Fruit fly (Drosophila melanogaster) whole organism, adult: ENCODE measurements around the gene slgA.

ENCODE experiments used
- CG11617 ChIP-seq: fragments of 200-800 bp; sonication (Bioruptor generic); optimal IDR thresholded peaks from 2 replicates; lab custom pipeline; 2017; ENCODE audit warnings: mild to moderate bottlenecking, missing biosample characterization, missing genetic modification reagents, missing genetic modification characterization
- CG12768 ChIP-seq: fragments of 200-800 bp; sonication (Bioruptor generic); optimal IDR thresholded peaks from 2 replicates; lab custom pipeline; 2017; ENCODE audit warnings: missing biosample characterization, missing genetic modification characterization, mild to moderate bottlenecking, moderate library complexity, missing genetic modification reagents
- CG14711 ChIP-seq: fragments of 200-800 bp; sonication (Bioruptor generic); optimal IDR thresholded peaks from 2 replicates; lab custom pipeline; 2018; ENCODE audit warnings: missing biosample characterization, mild to moderate bottlenecking, missing genetic modification characterization, moderate library complexity
- CG1620 ChIP-seq: fragments of 200-800 bp; sonication (Bioruptor generic); optimal IDR thresholded peaks from 2 replicates; lab custom pipeline; 2016; ENCODE audit warnings: missing biosample characterization, missing genetic modification characterization
- CG33017 ChIP-seq: fragments of 200-800 bp; sonication (Bioruptor generic); optimal IDR thresholded peaks from 2 replicates; lab custom pipeline; 2018; ENCODE audit warnings: missing biosample characterization, mild to moderate bottlenecking, missing genetic modification characterization, moderate library complexity
- CG5204 ChIP-seq: fragments of 200-800 bp; sonication (Bioruptor generic); optimal IDR thresholded peaks from 2 replicates; lab custom pipeline; 2016; ENCODE audit warnings: missing biosample characterization, missing genetic modification characterization
- CG7045 ChIP-seq: fragments of 200-800 bp; sonication (Bioruptor generic); optimal IDR thresholded peaks from 2 replicates; lab custom pipeline; 2017; ENCODE audit warnings: missing biosample characterization, mild to moderate bottlenecking, missing genetic modification characterization
- CG7101 ChIP-seq: fragments of 200-800 bp; sonication (Bioruptor generic); optimal IDR thresholded peaks from 2 replicates; lab custom pipeline; 2018; ENCODE audit warnings: missing biosample characterization, mild to moderate bottlenecking, missing genetic modification characterization, moderate library complexity
- Clk ChIP-seq: fragments of 200-800 bp; sonication (Bioruptor generic); optimal IDR thresholded peaks from 2 replicates; lab custom pipeline; 2017; ENCODE audit warnings: missing biosample characterization, missing genetic modification characterization
- Crg-1 ChIP-seq: fragments of 200-800 bp; sonication (Bioruptor generic); optimal IDR thresholded peaks from 2 replicates; lab custom pipeline; 2016; ENCODE audit warnings: missing biosample characterization, missing genetic modification characterization
- Hr96 ChIP-seq: fragments of 200-800 bp; sonication (Bioruptor generic); optimal IDR thresholded peaks from 2 replicates; lab custom pipeline; 2016; ENCODE audit warnings: missing biosample characterization, missing genetic modification characterization
- Mnt ChIP-seq: fragments of 200-800 bp; sonication (Bioruptor generic); optimal IDR thresholded peaks from 2 replicates; lab custom pipeline; 2016; ENCODE audit warnings: missing biosample characterization, mild to moderate bottlenecking, missing genetic modification characterization
- bab1 ChIP-seq: fragments of 200-800 bp; sonication (Bioruptor generic); optimal IDR thresholded peaks from 3 replicates; lab custom pipeline; 2019; ENCODE audit warnings: missing biosample characterization, mild to moderate bottlenecking, missing genetic modification characterization, moderate library complexity
- cic ChIP-seq: fragments of 200-800 bp; sonication (Bioruptor generic); optimal IDR thresholded peaks from 2 replicates; lab custom pipeline; 2017; ENCODE audit warnings: missing biosample characterization, mild to moderate bottlenecking, missing genetic modification characterization, moderate library complexity
- cnc ChIP-seq, 2 experiments: fragments of >200 bp; optimal IDR thresholded peaks; 2 replicates each; lab custom pipeline; 2017
- kay ChIP-seq: fragments of 200-800 bp; sonication (Bioruptor generic); peaks from one replicate; lab custom pipeline; 2016; ENCODE audit warnings: missing biosample characterization, missing genetic modification characterization, borderline replicate concordance
- ovo ChIP-seq: fragments of 200-800 bp; sonication (Bioruptor generic); optimal IDR thresholded peaks from 2 replicates; lab custom pipeline; 2016; ENCODE audit warnings: missing biosample characterization, missing genetic modification characterization
- pad ChIP-seq: fragments of 200-800 bp; sonication (Bioruptor generic); optimal IDR thresholded peaks from 3 replicates; lab custom pipeline; 2017; ENCODE audit warnings: missing biosample characterization, missing genetic modification characterization, mild to moderate bottlenecking, moderate library complexity, missing genetic modification reagents
- tj ChIP-seq: fragments of 200-800 bp; sonication (Bioruptor generic); optimal IDR thresholded peaks from 3 replicates; lab custom pipeline; 2017; ENCODE audit warnings: missing biosample characterization, mild to moderate bottlenecking, missing genetic modification characterization, moderate library complexity
- toe ChIP-seq: fragments of 200-800 bp; sonication (Bioruptor generic); optimal IDR thresholded peaks from 2 replicates; lab custom pipeline; 2016; ENCODE audit warnings: missing biosample characterization, missing genetic modification characterization

slgA gene

dm6 chrX:21362878-21363277 lies 10.9 kb upstream of the slgA start, which contains the start of the genes bbx and waw:
Gene bbx, plus strand, starts transcription at chrX:21363028.
Gene waw, plus strand, starts transcription at chrX:21363028.
- TF ChIP-seq tj (GFP tag; lab: Kevin White, UChicago): peak; percentile 5
- TF ChIP-seq cic (GFP tag; lab: Kevin White, UChicago): peak; percentile 14
- peak; percentile 21 for TF ChIP-seq CG14711 (tag; lab: Kevin White, UChicago)
- TF ChIP-seq Hr96 (GFP tag; lab: Kevin White, UChicago): no peak
- no peak for TF ChIP-seq CG12768
- peak; percentile 55 for TF ChIP-seq CG11617 (GFP tag; lab: Kevin White, UChicago)
- peak; percentile 57 for TF ChIP-seq CG7101 (tag; lab: Kevin White, UChicago)
- peak; percentile 52 for TF ChIP-seq bab1 (GFP tag; lab: Kevin White, UChicago)
- peak; percentile 18 for TF ChIP-seq pad (GFP tag; lab: Kevin White, UChicago)
- peak; percentile 100 for TF ChIP-seq Mnt (GFP tag; lab: Kevin White, UChicago)
- TF ChIP-seq kay: no peak
- TF ChIP-seq Crg-1 (GFP tag; lab: Kevin White, UChicago): peak; percentile 42
- no peak for TF ChIP-seq CG5204 (GFP tag; lab: Kevin White, UChicago)
- peak; percentile 57 for TF ChIP-seq CG1620
- no peak for TF ChIP-seq ovo

dm6 chrX:21365421-21365820 lies 8.4 kb upstream of the slgA start:
- TF ChIP-seq CG14711 (tag; lab: Kevin White, UChicago): no peak
- TF ChIP-seq CG12768: no peak
- no peak for TF ChIP-seq Clk (GFP tag; lab: Kevin White, UChicago)
- no peak for TF ChIP-seq toe (GFP tag; lab: Kevin White, UChicago)
- peak; percentile 22 for TF ChIP-seq cic (GFP tag; lab: Kevin White, UChicago)
- no peak for TF ChIP-seq bab1 (GFP tag; lab: Kevin White, UChicago)
- TF ChIP-seq CG7101 (tag; lab: Kevin White, UChicago): no peak
- peak; percentile 18 for TF ChIP-seq Mnt (GFP tag; lab: Kevin White, UChicago)
- TF ChIP-seq CG7045 (GFP tag; lab: Kevin White, UChicago): no peak

dm6 chrX:21366311-21366990 lies 7.4 kb upstream of the slgA start:
- peak; percentile 91 for TF ChIP-seq CG14711 (tag; lab: Kevin White, UChicago)
- peak; percentile 85 for TF ChIP-seq CG1620
- peak; percentile 81 for TF ChIP-seq Crg-1 (GFP tag; lab: Kevin White, UChicago)
- TF ChIP-seq CG33017 (tag; lab: Kevin White, UChicago): peak; percentile 95
- TF ChIP-seq CG7045 (GFP tag; lab: Kevin White, UChicago): peak; percentile 93
- peak; percentile 72 for TF ChIP-seq tj (GFP tag; lab: Kevin White, UChicago)
- peak; percentile 86 for TF ChIP-seq Mnt (GFP tag; lab: Kevin White, UChicago)
- peak; percentile 56 for TF ChIP-seq CG5204 (GFP tag; lab: Kevin White, UChicago)
- TF ChIP-seq toe (GFP tag; lab: Kevin White, UChicago): peak; percentile 74
- peak; percentile 82 for TF ChIP-seq cic (GFP tag; lab: Kevin White, UChicago)
- TF ChIP-seq CG12768: peak; percentile 94
- peak; percentile 71 for TF ChIP-seq ovo
- peak; percentile 95 for TF ChIP-seq CG11617 (GFP tag; lab: Kevin White, UChicago)
- no peak for TF ChIP-seq Hr96 (GFP tag; lab: Kevin White, UChicago)
- TF ChIP-seq kay: no peak
- peak; percentile 97 for TF ChIP-seq CG7101 (tag; lab: Kevin White, UChicago)
- no peak for TF ChIP-seq cnc (optimal IDR thresholded peaks at IDR 0.05; lab: Kevin White, UChicago)
- TF ChIP-seq pad (GFP tag; lab: Kevin White, UChicago): peak; percentile 93
- peak; percentile 90 for TF ChIP-seq bab1 (GFP tag; lab: Kevin White, UChicago)
- peak; percentile 89 for TF ChIP-seq Clk (GFP tag; lab: Kevin White, UChicago)

dm6 chrX:21367363-21368072 lies 6.3 kb upstream of the slgA start:
- peak; percentile 98 for TF ChIP-seq Mnt (GFP tag; lab: Kevin White, UChicago)
- TF ChIP-seq Crg-1 (GFP tag; lab: Kevin White, UChicago): peak; percentile 99
- TF ChIP-seq CG7045 (GFP tag; lab: Kevin White, UChicago): peak; percentile 98
- peak; percentile 93 for TF ChIP-seq cic (GFP tag; lab: Kevin White, UChicago)
- TF ChIP-seq Hr96 (GFP tag; lab: Kevin White, UChicago): peak; percentile 100
- TF ChIP-seq cnc (optimal IDR thresholded peaks at IDR 0.05; lab: Kevin White, UChicago): peak; percentile 40 to 67
- peak; percentile 96 for TF ChIP-seq CG14711 (tag; lab: Kevin White, UChicago)
- TF ChIP-seq CG7101 (tag; lab: Kevin White, UChicago): peak; percentile 99
- peak; percentile 97 for TF ChIP-seq CG33017 (tag; lab: Kevin White, UChicago)
- TF ChIP-seq CG5204 (GFP tag; lab: Kevin White, UChicago): peak; percentile 98
- TF ChIP-seq bab1 (GFP tag; lab: Kevin White, UChicago): peak; percentile 99
- TF ChIP-seq CG12768: peak; percentile 99
- peak; percentile 100 for TF ChIP-seq CG11617 (GFP tag; lab: Kevin White, UChicago)
- TF ChIP-seq CG1620: peak; percentile 99
- peak; percentile 98 for TF ChIP-seq kay
- peak; percentile 96 for TF ChIP-seq pad (GFP tag; lab: Kevin White, UChicago)
- peak; percentile 99 for TF ChIP-seq ovo
- TF ChIP-seq Clk (GFP tag; lab: Kevin White, UChicago): peak; percentile 98
- peak; percentile 98 for TF ChIP-seq toe (GFP tag; lab: Kevin White, UChicago)
- TF ChIP-seq tj (GFP tag; lab: Kevin White, UChicago): peak; percentile 96
